Fruit fly (Drosophila melanogaster) whole organism, wandering third instar larva: ENCODE measurements around the gene St2.

Source experiments
- Myc ChIP-seq: fragments of >200 bp; optimal IDR thresholded peaks from 2 replicates; lab custom pipeline; 2017
- h ChIP-seq: fragments of 200-800 bp; sonication (Bioruptor generic); optimal IDR thresholded peaks from 3 replicates; lab custom pipeline; 2016; ENCODE audit warnings: missing biosample characterization, mild to moderate bottlenecking, missing genetic modification characterization
- jim ChIP-seq: fragments of 175-275, 200-325 bp; sonication (Bioruptor generic); optimal IDR thresholded peaks from 2 replicates; lab custom pipeline; 2016; ENCODE audit warnings: missing biosample characterization, mild to moderate bottlenecking, missing genetic modification characterization
- pan ChIP-seq: fragments of >200 bp; optimal IDR thresholded peaks from 2 replicates; lab custom pipeline; 2017
- psq ChIP-seq: fragments of 200-800 bp; sonication (Bioruptor generic); optimal IDR thresholded peaks from 3 replicates; lab custom pipeline; 2017; ENCODE audit warnings: missing biosample characterization, mild to moderate bottlenecking, missing genetic modification characterization, moderate library complexity
- rgr ChIP-seq: fragments of 200-800 bp; sonication (Bioruptor generic); optimal IDR thresholded peaks from 3 replicates; lab custom pipeline; 2016; ENCODE audit warnings: missing biosample characterization, mild to moderate bottlenecking, missing genetic modification characterization
- sage ChIP-seq: fragments of 200-800 bp; sonication (Bioruptor generic); optimal IDR thresholded peaks from 2 replicates; lab custom pipeline; 2016; ENCODE audit warnings: missing biosample characterization, mild to moderate bottlenecking, missing genetic modification characterization
- tai ChIP-seq: sonication (Bioruptor generic); optimal IDR thresholded peaks from 2 replicates; lab custom pipeline; 2016; ENCODE audit warnings: missing biosample characterization, missing genetic modification characterization

DNA sequence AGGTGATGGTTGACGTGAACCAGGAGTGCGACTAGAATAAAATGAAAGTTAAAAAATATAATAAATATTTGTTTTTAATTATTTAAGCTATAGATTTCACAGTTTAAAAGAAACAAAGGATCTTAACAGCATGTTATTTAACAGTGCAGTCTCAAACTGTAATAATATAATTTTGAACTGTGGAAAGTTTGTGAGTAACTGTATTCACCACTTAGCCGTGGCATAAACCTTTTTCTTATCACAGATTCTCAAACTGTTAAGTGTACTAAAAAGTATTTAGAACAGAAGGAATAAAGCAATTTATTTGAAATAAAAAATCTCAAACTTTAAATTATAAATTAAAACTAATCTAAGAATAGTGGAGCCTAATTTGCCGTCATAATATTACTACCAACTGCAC is 37.4 kb upstream of the St2 start:
- TF ChIP-seq h (no peak), Myc (lab: Kevin White, UChicago) (peak; percentile 100), jim (GFP tag; lab: Kevin White, UChicago) (no peak), pan (lab: Kevin White, UChicago) (no peak), sage (GFP tag; lab: Kevin White, UChicago) (no peak), rgr (GFP tag; lab: Kevin White, UChicago) (no peak), psq (GFP tag; lab: Kevin White, UChicago) (no peak), tai (GFP tag; lab: Kevin White, UChicago) (no peak)
